Fruit fly (Drosophila melanogaster): ENCODE results near the gene Grip91.

The Grip91 gene

DNA sequence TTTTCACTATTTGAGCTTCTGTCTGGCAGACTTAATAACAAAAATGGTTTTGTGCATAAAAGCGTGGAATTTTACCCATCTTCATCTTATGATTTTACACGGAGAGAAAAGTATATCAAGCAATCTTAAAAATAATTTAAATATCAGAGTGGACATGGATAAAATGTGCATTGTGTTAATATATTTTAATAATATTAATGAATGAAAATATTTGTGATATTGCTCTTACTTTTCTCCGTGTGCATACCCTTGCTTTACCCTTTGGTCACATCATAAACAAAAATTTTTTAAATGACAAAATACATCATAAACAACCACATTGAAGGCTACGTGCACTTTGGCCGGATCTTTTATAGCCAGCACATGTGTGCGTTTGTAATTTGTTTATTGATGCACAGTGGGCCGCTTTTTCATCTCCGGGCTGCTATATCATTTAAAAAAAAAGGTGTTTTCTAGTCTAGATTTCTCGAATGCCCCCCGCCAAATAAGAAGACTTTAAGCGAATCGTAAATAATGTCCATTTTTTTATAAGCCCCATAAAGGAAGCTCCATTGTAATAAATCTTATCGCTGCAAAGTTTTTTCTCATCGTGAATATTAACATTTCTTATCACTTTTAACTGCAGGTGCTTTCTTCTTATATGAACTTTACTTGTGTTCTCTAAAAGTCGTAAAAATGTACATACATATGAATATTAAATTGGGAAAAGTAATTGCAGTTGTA lies 20.1 kb upstream of the Grip91 start:
- TF ChIP-seq CTCF (optimal IDR thresholded peaks at IDR 0.05) (no peak), CG8478 (optimal IDR thresholded peaks at IDR 0.05) (no peak)

DNA sequence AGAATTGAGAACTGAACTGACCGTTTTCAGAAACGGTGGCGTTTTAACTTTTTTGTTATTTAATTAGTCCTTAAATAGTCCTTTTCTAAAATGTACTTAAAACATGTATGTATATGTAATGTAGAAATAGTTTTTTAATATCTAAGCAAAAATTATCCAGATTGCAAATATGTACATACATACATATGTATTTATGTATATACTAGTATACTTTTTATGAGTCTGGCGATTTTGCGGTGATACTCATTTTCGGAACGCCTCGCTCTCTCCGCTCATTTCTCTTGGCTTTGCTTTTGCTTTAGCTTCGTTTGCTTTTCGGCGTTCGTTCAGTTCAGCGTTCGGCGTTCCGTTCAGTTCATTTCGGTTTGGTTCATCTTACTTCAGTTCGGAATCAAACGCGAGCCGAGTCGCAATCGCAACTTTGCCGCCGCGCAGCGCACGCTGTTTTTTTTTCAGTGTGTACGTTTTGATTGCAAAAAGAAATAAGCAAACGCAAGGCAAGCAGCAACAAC lies 17.9 kb upstream of the Grip91 start, which contains the start of gene rdgB:
Gene rdgB (plus strand): TSS at position 381 of the 512 bp plus-strand sequence.
- TF ChIP-seq CTCF (optimal IDR thresholded peaks at IDR 0.05): no peak
- TF ChIP-seq CG8478 (optimal IDR thresholded peaks at IDR 0.05): no peak

DNA sequence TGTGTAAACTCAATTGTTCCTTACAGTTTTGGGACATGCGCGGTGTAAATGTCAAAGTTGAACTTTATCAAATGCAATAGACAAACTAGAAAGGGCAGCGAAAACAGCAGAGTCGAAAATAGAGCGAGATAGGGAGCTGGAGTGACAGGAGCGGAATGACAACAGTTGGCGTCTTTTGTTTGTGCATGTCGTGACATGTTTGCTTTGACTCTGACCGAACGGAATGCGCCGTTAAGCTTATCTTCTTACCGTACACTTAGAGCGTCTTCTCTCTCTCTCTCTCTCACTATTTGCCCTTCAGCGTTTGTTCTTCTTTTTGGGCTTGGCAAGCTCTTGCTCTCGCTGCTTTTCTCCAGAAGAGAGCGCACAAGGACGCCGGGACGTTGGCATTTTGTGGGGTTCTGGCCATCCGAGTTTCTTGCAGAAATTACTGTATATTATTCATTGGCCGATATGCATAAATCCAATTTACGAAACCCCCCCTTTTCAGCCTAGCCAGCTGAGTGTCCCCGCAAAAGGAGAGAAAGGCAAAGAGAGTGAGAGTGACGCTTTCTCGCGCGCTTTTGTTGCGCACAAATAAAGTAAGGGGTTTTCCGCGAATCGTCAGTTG lies 17.4 kb upstream of the Grip91 start:
- TF ChIP-seq CG8478 (optimal IDR thresholded peaks at IDR 0.05): no peak
- no peak for TF ChIP-seq CTCF (optimal IDR thresholded peaks at IDR 0.05)

DNA sequence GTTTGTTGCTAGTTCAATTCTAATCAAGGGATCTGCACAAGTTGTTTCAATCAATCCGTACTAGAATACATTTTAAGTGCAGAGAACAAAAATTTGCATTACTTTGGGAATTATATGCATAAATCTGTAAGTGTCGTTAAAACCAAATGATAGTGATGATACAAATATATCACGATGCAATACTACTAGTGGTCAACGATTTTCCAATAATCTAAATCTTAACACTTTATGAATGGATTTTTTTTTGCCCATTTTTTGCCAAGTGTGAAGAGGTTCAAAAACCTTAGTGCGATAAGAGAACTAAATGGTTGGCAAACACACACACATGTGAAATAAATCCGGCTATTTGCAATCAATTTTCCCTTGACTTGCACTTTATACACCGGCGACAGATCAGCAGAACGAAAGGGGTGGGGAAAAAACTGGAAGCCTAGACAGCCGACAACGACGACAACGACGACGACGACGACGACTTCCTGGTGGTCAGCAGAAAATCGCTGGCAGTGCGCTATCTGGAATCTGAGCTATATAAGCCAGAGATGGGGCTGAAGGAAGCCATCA lies 14.6 kb upstream of the Grip91 start, which contains the start of gene Yp3:
Gene Yp3 (plus strand): TSS at position 558 of the 561 bp plus-strand sequence.
- no peak for TF ChIP-seq CTCF (optimal IDR thresholded peaks at IDR 0.05)
- TF ChIP-seq CG8478 (optimal IDR thresholded peaks at IDR 0.05): no peak

DNA sequence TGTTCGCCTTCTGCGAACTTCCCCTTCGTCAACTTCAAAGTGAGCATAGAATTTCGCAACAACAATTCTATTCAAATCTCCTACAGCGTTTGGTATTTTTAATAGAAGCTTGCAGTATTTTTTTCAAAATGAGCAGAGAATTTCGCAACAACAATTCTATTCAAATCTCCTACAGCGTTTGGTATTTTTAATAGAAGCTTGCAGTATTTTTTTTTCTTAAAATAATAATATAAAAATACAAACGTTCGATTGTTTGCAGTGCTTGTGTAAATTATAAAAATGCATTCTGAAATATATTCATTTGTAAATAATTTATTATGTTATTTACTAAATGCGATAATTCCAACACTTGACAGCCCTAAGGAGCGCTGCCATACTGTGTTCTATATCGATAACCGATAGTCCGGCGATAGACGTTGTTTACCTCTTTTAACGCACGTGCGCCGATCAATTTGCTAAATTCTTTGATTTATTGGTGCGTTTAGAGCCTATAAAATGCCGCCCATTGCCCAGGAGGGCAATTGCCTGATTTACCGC lies 12.4 kb upstream of the Grip91 start, which contains the start of the genes CG32625 and Rtc1:
Gene CG32625 (minus strand): TSS at position 51 of the 537 bp plus-strand sequence.
Gene Rtc1 (plus strand): TSS at position 404 of the 537 bp plus-strand sequence.
- TF ChIP-seq CTCF (optimal IDR thresholded peaks at IDR 0.05): no peak
- no peak for TF ChIP-seq CG8478 (optimal IDR thresholded peaks at IDR 0.05)

DNA sequence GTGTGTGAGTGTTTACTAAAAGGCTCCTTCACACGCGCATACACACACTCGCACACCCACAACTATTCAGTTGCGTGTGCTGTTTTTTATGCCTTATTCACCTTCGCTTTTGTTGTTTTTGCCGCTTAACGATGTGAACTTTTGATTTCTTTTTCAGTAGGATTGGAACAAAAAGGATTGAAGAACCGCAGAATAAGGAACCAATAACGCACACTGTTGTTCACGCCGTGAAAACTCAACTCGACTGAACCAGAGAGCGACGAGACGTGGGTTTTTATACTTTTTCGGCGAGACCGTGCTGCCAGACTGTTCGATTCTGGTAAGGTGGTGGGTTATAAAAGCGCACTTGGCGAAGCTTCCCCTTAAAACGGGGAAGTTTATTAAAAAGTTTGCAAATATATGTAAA lies 10.7 kb upstream of the Grip91 start, which contains the start of gene Pdcd4:
Gene Pdcd4 (minus strand): TSS at position 255 of the 406 bp plus-strand sequence.
- TF ChIP-seq CTCF (optimal IDR thresholded peaks at IDR 0.05) (no peak), CG8478 (optimal IDR thresholded peaks at IDR 0.05) (no peak)

DNA sequence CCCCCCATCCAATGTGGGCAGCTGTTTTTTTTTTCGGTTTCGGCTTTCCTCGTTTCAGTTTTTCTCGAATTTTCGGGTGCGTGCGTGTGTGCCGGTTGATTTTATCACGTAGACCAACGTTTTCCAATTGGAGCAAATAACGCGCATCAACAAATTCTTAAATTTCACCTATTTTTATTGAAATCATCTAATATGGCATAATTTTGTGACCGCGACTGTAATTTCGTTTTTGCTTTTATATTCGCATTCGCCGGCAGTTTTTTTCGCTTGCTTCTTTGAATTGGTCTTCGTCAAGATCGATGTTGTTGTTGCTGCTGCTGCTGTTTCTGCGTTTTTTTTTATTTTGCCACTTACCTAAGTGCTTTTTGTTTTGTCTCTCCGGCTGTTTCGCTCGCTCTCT lies 10.0 kb upstream of the Grip91 start:
- TF ChIP-seq CG8478 (optimal IDR thresholded peaks at IDR 0.05): no peak
- TF ChIP-seq CTCF (optimal IDR thresholded peaks at IDR 0.05): no peak

DNA sequence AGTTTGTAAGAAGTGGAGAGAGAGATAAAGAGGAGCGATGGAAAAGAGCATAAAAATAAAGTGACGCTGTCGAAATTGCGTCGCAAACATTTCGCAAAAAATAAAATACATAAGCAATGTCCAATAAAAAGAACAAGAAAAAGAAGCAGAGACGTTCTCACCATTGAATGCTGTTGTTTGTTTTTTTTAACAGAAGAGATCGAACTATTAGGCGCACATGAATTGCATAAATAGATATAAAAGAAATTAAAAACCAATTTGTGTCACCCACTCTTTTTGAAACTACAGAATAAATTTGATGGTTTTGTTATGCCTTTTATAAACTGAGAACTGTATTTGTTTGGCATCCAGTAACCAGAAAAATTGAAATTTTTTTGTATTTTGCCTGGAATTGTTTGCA lies 9.3 kb upstream of the Grip91 start:
- TF ChIP-seq CTCF (optimal IDR thresholded peaks at IDR 0.05) (no peak), CG8478 (optimal IDR thresholded peaks at IDR 0.05) (no peak)

DNA sequence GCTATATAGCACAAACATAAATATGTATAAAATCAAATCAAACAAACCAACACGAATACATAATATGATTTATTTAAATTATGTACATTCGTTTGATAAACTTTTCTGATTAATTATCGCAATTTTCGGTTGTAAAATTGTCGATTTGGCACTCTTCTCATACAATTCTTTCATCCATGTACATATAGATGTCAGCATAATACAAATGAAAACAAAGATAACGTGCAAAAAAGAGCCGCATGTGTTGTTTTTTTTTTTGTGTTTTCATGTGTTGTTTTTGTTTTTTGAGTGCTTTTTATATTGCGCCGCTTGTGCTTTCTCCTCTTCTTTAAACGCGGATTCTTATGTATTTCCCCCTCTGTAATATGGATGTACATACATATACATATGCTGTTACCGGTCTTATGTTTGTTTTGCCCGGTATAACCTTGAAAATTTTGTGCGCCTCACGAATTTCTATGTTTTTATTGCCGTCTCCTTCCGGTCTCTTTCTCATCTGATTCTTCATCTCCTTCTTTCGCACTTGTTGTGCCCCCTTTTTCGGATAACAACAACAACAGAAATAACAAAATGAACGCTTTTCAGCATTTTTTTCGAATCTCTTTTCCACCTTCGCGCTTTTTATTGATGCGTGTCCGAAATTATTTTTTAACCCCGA lies 8.7 kb upstream of the Grip91 start:
- no peak for TF ChIP-seq CG8478 (optimal IDR thresholded peaks at IDR 0.05)
- TF ChIP-seq CTCF (optimal IDR thresholded peaks at IDR 0.05): no peak

DNA sequence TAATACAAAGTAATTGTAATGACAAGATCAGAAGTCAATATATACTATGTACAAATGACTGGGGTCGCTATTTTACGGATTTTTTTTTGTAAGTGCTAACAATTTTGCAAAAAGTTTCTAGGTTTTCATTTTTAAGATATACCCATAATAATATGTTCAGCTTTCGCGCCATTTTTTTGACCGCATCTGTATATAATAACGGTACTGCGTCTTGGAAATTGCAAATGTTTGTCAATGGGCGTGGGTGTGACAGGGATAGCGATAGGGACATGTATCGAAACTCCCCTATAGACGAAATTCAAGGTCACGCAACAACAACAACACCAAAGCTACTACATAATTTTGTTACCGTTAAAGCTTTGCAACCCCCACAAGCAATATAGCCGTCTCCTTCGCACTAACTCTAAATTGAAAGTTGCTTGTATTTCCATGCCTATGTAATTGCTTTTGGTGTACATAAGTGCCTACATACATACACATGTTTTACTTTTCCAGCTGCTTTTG lies 8.1 kb upstream of the Grip91 start:
- no peak for TF ChIP-seq CTCF (optimal IDR thresholded peaks at IDR 0.05)
- TF ChIP-seq CG8478 (optimal IDR thresholded peaks at IDR 0.05): no peak

DNA sequence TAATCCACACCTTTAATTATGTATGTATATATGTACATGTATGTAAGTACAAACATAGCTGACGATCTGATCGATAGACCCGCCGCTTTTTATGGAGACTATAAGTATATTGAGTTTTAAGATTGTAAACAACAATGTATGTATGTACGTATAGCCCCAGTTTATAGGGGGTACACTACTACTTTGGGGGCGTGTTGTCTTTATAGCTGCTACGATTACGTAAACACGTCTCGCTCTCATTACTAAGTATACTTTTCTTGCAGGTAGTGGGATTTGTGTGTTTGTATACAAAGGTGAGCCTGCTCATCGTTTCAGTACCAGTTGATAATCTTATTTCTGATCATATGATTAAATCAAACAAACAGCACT lies 5.4 kb upstream of the Grip91 start:
- TF ChIP-seq CTCF (optimal IDR thresholded peaks at IDR 0.05) (no peak), CG8478 (optimal IDR thresholded peaks at IDR 0.05) (no peak)

DNA sequence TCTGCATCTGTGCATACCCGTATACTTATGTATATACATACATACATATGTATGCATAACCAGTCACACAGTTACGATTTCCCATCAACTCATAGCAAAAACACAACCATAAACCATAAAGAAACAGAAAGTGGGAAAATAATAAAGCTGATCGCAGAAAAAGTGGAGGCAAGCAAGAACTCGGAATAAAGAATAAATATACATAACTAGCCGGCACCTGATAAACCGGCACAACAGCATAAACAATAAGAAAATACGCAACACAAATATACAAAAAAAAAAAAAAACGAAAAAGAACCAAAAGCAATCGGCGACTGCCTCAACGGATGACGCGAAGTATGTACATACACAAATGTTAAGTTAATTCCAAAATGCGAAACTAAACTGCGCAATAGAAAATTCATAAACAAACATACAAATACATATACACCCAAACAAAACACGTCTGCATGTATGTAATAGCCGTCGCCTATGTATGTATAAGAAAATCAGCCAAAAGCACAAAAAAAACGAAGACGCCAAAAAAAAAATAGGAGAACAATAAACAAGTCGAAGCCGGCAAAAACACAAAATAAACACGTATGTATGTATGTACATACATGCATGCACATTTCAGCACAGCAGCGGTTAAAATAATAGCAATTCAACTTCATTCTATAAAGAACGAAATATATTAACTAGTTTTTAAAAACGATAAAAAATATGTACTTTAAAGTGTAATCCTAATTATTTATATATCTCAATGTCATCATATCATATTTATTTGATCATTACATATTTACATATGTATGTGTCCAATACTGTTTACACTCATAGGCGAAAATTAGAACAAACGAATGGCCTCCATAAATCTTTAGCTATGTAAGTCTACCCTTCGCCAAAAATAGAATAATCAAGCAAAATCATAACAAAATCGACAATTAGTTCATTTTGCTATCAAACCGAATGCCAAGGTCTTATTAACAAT lies 4.7 kb upstream of the Grip91 start:
- TF ChIP-seq CG8478 (optimal IDR thresholded peaks at IDR 0.05) (no peak), CTCF (optimal IDR thresholded peaks at IDR 0.05) (no peak)

DNA sequence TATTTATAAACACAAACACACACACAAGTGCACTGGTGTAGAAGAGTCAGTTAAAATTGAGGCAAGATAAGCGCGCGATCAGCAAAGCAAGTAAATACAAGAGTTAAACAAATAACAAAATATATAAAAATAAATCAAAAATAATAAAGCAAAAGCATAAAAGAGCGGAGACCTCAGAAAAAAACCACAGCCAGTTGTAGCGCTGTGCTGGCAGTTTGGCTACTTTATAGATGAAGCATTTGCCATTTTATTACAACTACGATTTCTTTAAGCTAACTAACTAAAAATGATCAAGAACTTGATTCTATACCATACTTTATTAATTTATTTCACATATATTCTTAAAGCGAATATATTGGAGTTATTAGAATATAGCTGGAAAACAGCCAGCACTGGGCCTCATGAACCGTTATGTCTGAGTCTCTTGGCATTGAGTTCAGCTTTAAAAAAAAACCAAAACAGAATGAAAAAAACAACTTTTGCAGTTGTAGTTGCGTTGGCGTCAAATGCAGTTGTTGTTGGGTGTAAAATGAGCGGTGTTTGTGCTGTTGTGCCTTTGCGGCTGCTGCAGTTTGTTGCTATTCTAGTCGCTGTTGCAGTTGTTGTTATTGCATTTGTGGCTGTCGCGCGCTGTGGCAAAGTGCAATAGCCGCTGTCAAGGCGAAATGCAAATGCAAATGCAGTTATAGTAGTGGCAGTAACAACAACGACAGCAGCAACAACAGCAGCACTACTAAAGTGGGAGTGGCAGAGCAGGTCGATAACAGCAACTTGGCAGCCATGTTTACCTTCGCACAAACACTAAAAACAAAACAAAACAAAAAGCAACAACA lies 3.4 kb upstream of the Grip91 start:
- no peak for TF ChIP-seq CTCF (optimal IDR thresholded peaks at IDR 0.05)
- TF ChIP-seq CG8478 (optimal IDR thresholded peaks at IDR 0.05): no peak

Data from S2 (cell line).